Fruit fly (Drosophila melanogaster) whole organism, embryonic: ENCODE measurements around the gene CG15818.
A peak's percentile ranks its signal among the peaks of the same experiment; 100 is the strongest.

Experiments used
- Ada2b ChIP-seq: fragments of 200-800 bp; sonication (Bioruptor generic); IDR thresholded peaks from 2 replicates; pipeline ENCODE4 v1.3.6; 2022; ENCODE audit warnings: missing biosample characterization, missing genetic modification characterization
- CG1024 ChIP-seq: fragments of 200-800 bp; sonication (Bioruptor generic); IDR thresholded peaks from 2 replicates; pipeline ENCODE4 v1.3.6; 2022; ENCODE audit warnings: missing biosample characterization, missing genetic modification characterization
- CG10565 ChIP-seq: fragments of 200-800 bp; sonication (Bioruptor generic); optimal IDR thresholded peaks from 3 replicates; lab custom pipeline; 2016; ENCODE audit warnings: missing biosample characterization, mild to moderate bottlenecking, missing genetic modification characterization
- CG11723 ChIP-seq: fragments of 200-800 bp; sonication (Bioruptor generic); optimal IDR thresholded peaks from 2 replicates; lab custom pipeline; 2017; ENCODE audit warnings: missing biosample characterization, mild to moderate bottlenecking, missing genetic modification characterization
- CG12219 ChIP-seq: fragments of 200-800 bp; sonication (Bioruptor generic); optimal IDR thresholded peaks from 3 replicates; lab custom pipeline; 2018; ENCODE audit warnings: missing biosample characterization, mild to moderate bottlenecking, missing genetic modification characterization
- CG12769 ChIP-seq: fragments of 200-800 bp; sonication (Bioruptor generic); optimal IDR thresholded peaks from 2 replicates; lab custom pipeline; 2019; ENCODE audit warnings: missing biosample characterization, mild to moderate bottlenecking, missing genetic modification characterization, moderate library complexity
- CG13296 ChIP-seq: fragments of 200-800 bp; sonication (Bioruptor generic); optimal IDR thresholded peaks from 3 replicates; lab custom pipeline; 2018; ENCODE audit warnings: missing biosample characterization, mild to moderate bottlenecking, missing genetic modification characterization
- CG13624 ChIP-seq: fragments of 200-800 bp; sonication (Bioruptor generic); optimal IDR thresholded peaks from 2 replicates; lab custom pipeline; 2016; ENCODE audit warnings: missing biosample characterization, missing genetic modification characterization
- CG16813 ChIP-seq: fragments of 200-800 bp; sonication (Bioruptor generic); IDR thresholded peaks from 3 replicates; pipeline ENCODE4 v1.3.6; 2022; ENCODE audit warnings: missing biosample characterization, missing genetic modification characterization; ENCODE audit not compliant: partially characterized antibody
- CG17328 ChIP-seq: fragments of 200-800 bp; sonication (Bioruptor generic); IDR thresholded peaks from 2 replicates; pipeline ENCODE4 v1.3.6; 2022; ENCODE audit warnings: missing biosample characterization, missing genetic modification characterization
- CG17361 ChIP-seq: fragments of 200-800 bp; sonication (Bioruptor generic); IDR thresholded peaks from 3 replicates; pipeline ENCODE4 v1.3.6; 2022; ENCODE audit warnings: missing biosample characterization, missing genetic modification characterization
- CG17385 ChIP-seq: fragments of 200-800 bp; sonication (Bioruptor generic); optimal IDR thresholded peaks from 3 replicates; lab custom pipeline; 2018; ENCODE audit warnings: missing biosample characterization, mild to moderate bottlenecking, missing genetic modification characterization
- CG2120 ChIP-seq: fragments of 200-800 bp; sonication (Bioruptor generic); optimal IDR thresholded peaks from 3 replicates; lab custom pipeline; 2016; ENCODE audit warnings: missing biosample characterization, missing genetic modification characterization
- CG2678 ChIP-seq: fragments of 200-800 bp; sonication (Bioruptor generic); optimal IDR thresholded peaks from 3 replicates; lab custom pipeline; 2019; ENCODE audit warnings: missing biosample characterization, mild to moderate bottlenecking, missing genetic modification characterization, moderate library complexity
- CG3065 ChIP-seq: fragments of 200-800 bp; sonication (Bioruptor generic); optimal IDR thresholded peaks from 2 replicates; lab custom pipeline; 2016; ENCODE audit warnings: missing biosample characterization, missing genetic modification characterization
- CG31224 ChIP-seq: fragments of 200-800 bp; sonication (Bioruptor generic); IDR thresholded peaks from 2 replicates; pipeline ENCODE4 v1.3.6; 2022; ENCODE audit warnings: missing biosample characterization, missing genetic modification characterization
- CG3163 ChIP-seq: fragments of 200-800 bp; sonication (Bioruptor generic); optimal IDR thresholded peaks from 3 replicates; lab custom pipeline; 2016; ENCODE audit warnings: missing biosample characterization, missing genetic modification characterization
- CG34376 ChIP-seq: fragments of 200-800 bp; sonication (Bioruptor generic); optimal IDR thresholded peaks from 2 replicates; lab custom pipeline; 2018; ENCODE audit warnings: missing biosample characterization, mild to moderate bottlenecking, missing genetic modification characterization
- CG7786 ChIP-seq: fragments of 200-800 bp; sonication (Bioruptor generic); optimal IDR thresholded peaks from 2 replicates; lab custom pipeline; 2016; ENCODE audit warnings: missing biosample characterization, missing genetic modification characterization
- CG8765 ChIP-seq: fragments of 200-800 bp; sonication (Bioruptor generic); IDR thresholded peaks from 2 replicates; pipeline ENCODE4 v1.3.6; 2022; ENCODE audit warnings: missing biosample characterization, missing genetic modification characterization
- CG8924 ChIP-seq: fragments of 200-800 bp; optimal IDR thresholded peaks from 3 replicates; lab custom pipeline; 2019; ENCODE audit warnings: missing biosample characterization, mild to moderate bottlenecking, missing genetic modification characterization, moderate library complexity
- CoRest ChIP-seq: fragments of 200-800 bp; sonication (Bioruptor generic); optimal IDR thresholded peaks from 3 replicates; lab custom pipeline; 2018; ENCODE audit warnings: missing biosample characterization, mild to moderate bottlenecking, missing genetic modification characterization, moderate library complexity
- CrebB ChIP-seq: fragments of 200-800 bp; sonication (Bioruptor generic); optimal IDR thresholded peaks from 3 replicates; lab custom pipeline; 2018; ENCODE audit warnings: missing biosample characterization, mild to moderate bottlenecking, missing genetic modification characterization
- Dll ChIP-seq: fragments of 200-800 bp; sonication (Bioruptor generic); IDR thresholded peaks from 4 replicates; pipeline ENCODE4 v1.3.6; 2022; ENCODE audit warnings: missing biosample characterization, missing genetic modification characterization; ENCODE audit not compliant: partially characterized antibody
- Doc2 ChIP-seq: fragments of 200-800 bp; sonication (Bioruptor generic); IDR thresholded peaks from 2 replicates; pipeline ENCODE4 v1.3.6; 2022; ENCODE audit warnings: missing biosample characterization, missing genetic modification characterization
- Ets97D ChIP-seq: fragments of 200-800 bp; sonication (Bioruptor generic); optimal IDR thresholded peaks from 3 replicates; lab custom pipeline; 2016; ENCODE audit warnings: missing biosample characterization, missing genetic modification characterization
- Fer2 ChIP-seq: fragments of 200-800 bp; sonication (Bioruptor generic); optimal IDR thresholded peaks from 2 replicates; lab custom pipeline; 2018; ENCODE audit warnings: missing biosample characterization, mild to moderate bottlenecking, missing genetic modification characterization, moderate library complexity
- MTF-1 ChIP-seq: fragments of 200-800 bp; sonication (Bioruptor generic); optimal IDR thresholded peaks from 2 replicates; lab custom pipeline; 2018; ENCODE audit warnings: missing biosample characterization, mild to moderate bottlenecking, missing genetic modification characterization, borderline replicate concordance
- NC2α ChIP-seq: fragments of 200-800 bp; sonication (Bioruptor generic); optimal IDR thresholded peaks from 2 replicates; lab custom pipeline; 2016; ENCODE audit warnings: missing biosample characterization, missing genetic modification characterization
- Xrp1 ChIP-seq: fragments of 200-800 bp; sonication (Bioruptor generic); IDR thresholded peaks from 2 replicates; pipeline ENCODE4 v1.3.6; 2022; ENCODE audit warnings: missing biosample characterization, missing genetic modification characterization
- bowl ChIP-seq: fragments of 200-800 bp; sonication (Bioruptor generic); IDR thresholded peaks from 2 replicates; pipeline ENCODE4 v1.3.6; 2022; ENCODE audit warnings: missing biosample characterization, missing genetic modification characterization
- cas ChIP-seq: fragments of 200-800 bp; sonication (Bioruptor generic); IDR thresholded peaks from 2 replicates; pipeline ENCODE4 v1.3.6; 2022; ENCODE audit warnings: missing biosample characterization, missing genetic modification characterization
- ci ChIP-seq: fragments of 200-800 bp; sonication (Bioruptor generic); IDR thresholded peaks from 3 replicates; pipeline ENCODE4 v1.3.6; 2022; ENCODE audit warnings: missing biosample characterization, missing genetic modification characterization
- exex ChIP-seq: fragments of 200-800 bp; sonication (Bioruptor generic); optimal IDR thresholded peaks from 4 replicates; lab custom pipeline; 2018; ENCODE audit warnings: missing biosample characterization, mild to moderate bottlenecking, missing genetic modification characterization, moderate library complexity
- fd96Cb ChIP-seq: fragments of 200-800 bp; sonication (Bioruptor generic); optimal IDR thresholded peaks from 2 replicates; lab custom pipeline; 2018; ENCODE audit warnings: missing biosample characterization, mild to moderate bottlenecking, missing genetic modification characterization, moderate library complexity
- gsb-n ChIP-seq: fragments of 200-800 bp; sonication (Bioruptor generic); optimal IDR thresholded peaks from 3 replicates; lab custom pipeline; 2018; ENCODE audit warnings: missing biosample characterization, mild to moderate bottlenecking, missing genetic modification characterization
- h ChIP-seq: fragments of >200 bp; optimal IDR thresholded peaks from 2 replicates; lab custom pipeline; 2017
- lbe ChIP-seq: fragments of 200-800 bp; sonication (Bioruptor generic); optimal IDR thresholded peaks from 2 replicates; lab custom pipeline; 2016; ENCODE audit warnings: missing biosample characterization, mild to moderate bottlenecking, missing genetic modification characterization
- luna ChIP-seq: fragments of 200-800 bp; sonication (Bioruptor generic); optimal IDR thresholded peaks from 2 replicates; lab custom pipeline; 2016; ENCODE audit warnings: missing biosample characterization, missing genetic modification characterization
- mld ChIP-seq: fragments of 200-800 bp; sonication (Bioruptor generic); IDR thresholded peaks from 3 replicates; pipeline ENCODE4 v1.3.6; 2022; ENCODE audit warnings: missing biosample characterization, missing genetic modification characterization; ENCODE audit not compliant: partially characterized antibody
- nmo ChIP-seq: fragments of 200-800 bp; sonication (Bioruptor generic); optimal IDR thresholded peaks from 2 replicates; lab custom pipeline; 2018; ENCODE audit warnings: missing biosample characterization, mild to moderate bottlenecking, missing genetic modification characterization, moderate library complexity
- rib ChIP-seq: fragments of 200-800 bp; sonication (Bioruptor generic); IDR thresholded peaks from 2 replicates; pipeline ENCODE4 v1.3.6; 2022; ENCODE audit warnings: missing biosample characterization, missing genetic modification characterization
- seq ChIP-seq: fragments of 200-800 bp; sonication (Bioruptor generic); IDR thresholded peaks from 2 replicates; pipeline ENCODE4 v1.3.6; 2022; ENCODE audit warnings: missing biosample characterization, missing genetic modification characterization
- shn ChIP-seq: fragments of 200-800 bp; sonication (Bioruptor generic); optimal IDR thresholded peaks from 3 replicates; lab custom pipeline; 2016; ENCODE audit warnings: missing biosample characterization, missing genetic modification characterization
- so ChIP-seq: fragments of 200-800 bp; sonication (Bioruptor generic); IDR thresholded peaks from 3 replicates; pipeline ENCODE4 v1.3.6; 2022; ENCODE audit warnings: missing biosample characterization, missing genetic modification characterization
- stwl ChIP-seq: fragments of 200-800 bp; sonication (Bioruptor generic); optimal IDR thresholded peaks from 3 replicates; lab custom pipeline; 2018; ENCODE audit warnings: missing biosample characterization, mild to moderate bottlenecking, missing genetic modification characterization, moderate library complexity
- tll ChIP-seq, 2 experiments: fragments of 200-800 bp in 1 of 2; fragments of >200 bp in 1 of 2; sonication (Bioruptor generic) in 1 of 2; optimal IDR thresholded peaks; 2 replicates each; lab custom pipeline; 2017 to 2019; ENCODE audit warnings: missing biosample characterization in 2 of 2, missing genetic modification characterization in 2 of 2, mild to moderate bottlenecking in 1 of 2, moderate library complexity in 1 of 2
- trem ChIP-seq: fragments of 200-800 bp; optimal IDR thresholded peaks from 3 replicates; lab custom pipeline; 2019; ENCODE audit warnings: missing biosample characterization, mild to moderate bottlenecking, missing genetic modification characterization, moderate library complexity
- tx ChIP-seq: fragments of 200-800 bp; sonication (Bioruptor generic); optimal IDR thresholded peaks from 2 replicates; lab custom pipeline; 2016; ENCODE audit warnings: missing biosample characterization, missing genetic modification characterization
- z ChIP-seq: fragments of 200-800 bp; sonication (Bioruptor generic); IDR thresholded peaks from 3 replicates; pipeline ENCODE4 v1.3.6; 2022; ENCODE audit warnings: missing biosample characterization, missing genetic modification characterization

CG15818 gene

DNA sequence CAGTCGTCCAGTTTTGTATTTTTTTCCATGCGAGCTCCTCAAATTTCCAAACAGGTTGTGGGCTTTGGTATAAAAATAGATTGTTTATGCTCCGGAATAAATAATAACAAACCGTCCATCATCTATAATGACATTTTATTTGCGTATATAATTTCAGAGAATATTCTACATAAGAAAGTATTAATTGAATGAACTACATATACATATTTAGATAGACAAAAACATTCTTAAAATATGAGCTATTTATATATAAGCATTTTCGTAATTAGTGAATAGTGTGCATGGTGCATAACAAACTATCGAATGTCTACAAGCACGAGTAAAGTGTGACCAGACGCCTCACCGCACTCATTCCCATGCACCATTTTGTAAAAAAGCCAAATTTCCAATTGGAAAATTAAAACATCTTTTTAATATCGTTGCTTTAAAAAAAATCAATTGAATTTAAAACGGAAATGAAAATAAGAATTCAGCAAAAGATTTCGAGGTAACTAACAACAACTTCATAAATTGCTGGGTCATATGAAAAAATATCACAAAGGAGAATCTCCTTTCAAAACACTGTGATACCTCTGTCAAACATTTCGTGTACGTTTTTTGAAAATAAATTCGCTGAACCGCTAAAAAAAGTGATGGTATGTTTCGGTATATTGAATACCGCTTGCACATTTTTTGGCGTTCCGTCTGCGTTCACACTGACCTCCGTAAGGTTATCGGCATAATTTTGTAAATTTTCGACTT, 15.8 kb downstream of the CG15818 start, which contains the start of gene muc (continued):
- TF ChIP-seq so (GFP tag; lab: Robert Waterston, UW) = no peak
- no peak for TF ChIP-seq tx (GFP tag; lab: Kevin White, UChicago)
- TF ChIP-seq CoRest (tag; lab: Kevin White, UChicago) = peak; percentile 66
- TF ChIP-seq CG10565 = no peak
- peak; percentile 53; the same call in 1 of the 2 replicates for TF ChIP-seq CG1024
- 0 out of 3 replicates have a peak, but pooled peaks have one; percentile 29 for TF ChIP-seq ci (GFP tag; lab: Robert Waterston, UW)
- peak; percentile 59 for TF ChIP-seq CG12769 (tag; lab: Kevin White, UChicago)
- TF ChIP-seq Ada2b (GFP tag; lab: Robert Waterston, UW) = no peak
- TF ChIP-seq cas = no peak
- TF ChIP-seq luna (GFP tag; lab: Kevin White, UChicago) = no peak
- no peak for TF ChIP-seq CG17328 (GFP tag; lab: Robert Waterston, UW)
- peak; percentile 52; the same call in 2 of the 3 replicates for TF ChIP-seq CG17361 (GFP tag; lab: Robert Waterston, UW)
- no peak for TF ChIP-seq MTF-1 (GFP tag; lab: Kevin White, UChicago)
- no peak for TF ChIP-seq bowl
- TF ChIP-seq rib = no peak
- no peak for TF ChIP-seq CG8765 (GFP tag; lab: Robert Waterston, UW)
- TF ChIP-seq CG2678 (tag; lab: Kevin White, UChicago) = peak; percentile 53
- TF ChIP-seq Fer2 = peak; percentile 2
- peak; percentile 44; the same call in 1 of the 3 replicates for TF ChIP-seq mld (GFP tag; lab: Robert Waterston, UW)
- TF ChIP-seq tll (GFP tag; optimal IDR thresholded peaks at IDR 0.05; lab: Kevin White, UChicago) = no peak
- no peak for TF ChIP-seq Doc2 (GFP tag; lab: Robert Waterston, UW)
- TF ChIP-seq CG13296 (GFP tag; lab: Kevin White, UChicago) = peak; percentile 26
- peak; percentile 65 for TF ChIP-seq nmo (GFP tag; lab: Kevin White, UChicago)
- TF ChIP-seq Xrp1 (GFP tag; lab: Robert Waterston, UW) = peak; percentile 41; the same call in 1 of the 2 replicates
- no peak for TF ChIP-seq z (GFP tag; lab: Robert Waterston, UW)
- TF ChIP-seq lbe = peak; percentile 38
- no peak for TF ChIP-seq CG3163 (GFP tag; lab: Kevin White, UChicago)
- TF ChIP-seq CG11723 (GFP tag; lab: Kevin White, UChicago) = no peak
- TF ChIP-seq CG16813 (GFP tag; lab: Robert Waterston, UW) = peak; percentile 74
- peak; percentile 62 for TF ChIP-seq Ets97D
- TF ChIP-seq shn (GFP tag; lab: Kevin White, UChicago) = peak; percentile 41
- no peak for TF ChIP-seq CG34376 (GFP tag; lab: Kevin White, UChicago)
- TF ChIP-seq exex = no peak
- peak; percentile 71 for TF ChIP-seq stwl
- TF ChIP-seq NC2α (GFP tag; lab: Kevin White, UChicago) = no peak
- TF ChIP-seq trem (tag; lab: Kevin White, UChicago) = peak; percentile 49
- TF ChIP-seq CG31224 = peak; percentile 33; the same call in 1 of the 2 replicates
- TF ChIP-seq h = no peak
- peak; percentile 15 for TF ChIP-seq CG13624 (GFP tag; lab: Kevin White, UChicago)
- peak; percentile 62 for TF ChIP-seq CG2120
- peak; percentile 36 for TF ChIP-seq CG17385
- no peak for TF ChIP-seq CG7786 (GFP tag; lab: Kevin White, UChicago)
- TF ChIP-seq CrebB = no peak
- TF ChIP-seq CG8924 (tag; lab: Kevin White, UChicago) = peak; percentile 41
- peak; percentile 4 for TF ChIP-seq fd96Cb (tag; lab: Kevin White, UChicago)
- peak; percentile 75 for TF ChIP-seq Dll (GFP tag; lab: Robert Waterston, UW)
- no peak for TF ChIP-seq CG12219 (GFP tag; lab: Kevin White, UChicago)
- TF ChIP-seq CG3065 (GFP tag; lab: Kevin White, UChicago) = no peak
- peak; percentile 23 for TF ChIP-seq gsb-n (tag; lab: Kevin White, UChicago)
- TF ChIP-seq seq (GFP tag; lab: Robert Waterston, UW) = no peak
